Worm (Caenorhabditis elegans) whole organism, L1 larva: ENCODE data around the gene orc-4.

Source experiments
- C04F5.9 ChIP-seq: sonication (generic microtip); optimal IDR thresholded peaks from 2 replicates; lab custom pipeline; 2016; ENCODE audit warnings: missing genetic modification characterization, missing compliant biosample characterization
- blmp-1 ChIP-seq: fragments of 150-350 bp; optimal IDR thresholded peaks from 2 replicates; lab custom pipeline; 2014; ENCODE audit warnings: missing biosample characterization, missing genetic modification characterization
- ces-1 ChIP-seq: fragments of 150-350 bp; optimal IDR thresholded peaks from 2 replicates; lab custom pipeline; 2014; ENCODE audit warnings: missing biosample characterization, missing genetic modification reagents, missing genetic modification characterization
- efl-1 ChIP-seq, 4 experiments: fragments of 150-350 bp; optimal IDR thresholded peaks in 3 of 4; peaks in 1 of 4; 1 replicate in 1 of 4; 2 replicates in 3 of 4; lab custom pipeline; 2014; ENCODE audit warnings: missing biosample characterization in 2 of 4, missing genetic modification characterization in 2 of 4, missing genetic modification reagents in 2 of 4
- elt-3 ChIP-seq, 6 experiments: fragments of 150-350 bp in 1 of 6; sonication (generic microtip); optimal IDR thresholded peaks; 2 replicates each; lab custom pipeline; 2017 to 2018; ENCODE audit warnings: missing biosample characterization in 6 of 6, missing genetic modification characterization in 6 of 6, inconsistent platforms in 1 of 6
- ets-5 ChIP-seq: fragments of 200-800 bp; sonication (Bioruptor generic); IDR thresholded peaks from 2 replicates; pipeline ENCODE4 v1.3.6; 2022; ENCODE audit warnings: missing genetic modification characterization, missing compliant biosample characterization
- fkh-10 ChIP-seq: sonication (generic microtip); optimal IDR thresholded peaks from 2 replicates; lab custom pipeline; 2017; ENCODE audit warnings: missing biosample characterization, missing genetic modification reagents, missing genetic modification characterization
- hpl-2 ChIP-seq: fragments of 150-350 bp; optimal IDR thresholded peaks from 2 replicates; lab custom pipeline; 2014; ENCODE audit warnings: missing biosample characterization, missing genetic modification reagents, missing genetic modification characterization
- nhr-19 ChIP-seq: fragments of 200-800 bp; sonication (Bioruptor generic); conservative IDR thresholded peaks from 2 replicates; pipeline ENCODE4 v1.3.6; 2022; ENCODE audit warnings: missing genetic modification characterization, missing compliant biosample characterization
- nhr-237 ChIP-seq: fragments of 150-350 bp; optimal IDR thresholded peaks from 2 replicates; lab custom pipeline; 2014; ENCODE audit warnings: missing biosample characterization, missing genetic modification characterization
- nhr-77 ChIP-seq: fragments of 150-350 bp; optimal IDR thresholded peaks from 2 replicates; lab custom pipeline; 2014; ENCODE audit warnings: missing biosample characterization, missing genetic modification characterization
- nhr-85 ChIP-seq: sonication (generic microtip); peaks from one replicate; lab custom pipeline; 2016; ENCODE audit warnings: missing genetic modification characterization, inconsistent platforms, missing compliant biosample characterization
- pag-3 ChIP-seq: sonication (generic microtip); optimal IDR thresholded peaks from 2 replicates; lab custom pipeline; 2017; ENCODE audit warnings: missing genetic modification characterization, mild to moderate bottlenecking, missing compliant biosample characterization, antibody characterized with exemption, borderline replicate concordance; ENCODE audit not compliant: insufficient read depth
- sox-4 ChIP-seq: sonication (generic microtip); optimal IDR thresholded peaks from 2 replicates; lab custom pipeline; 2016; ENCODE audit warnings: missing genetic modification characterization, missing compliant biosample characterization
- sup-37 ChIP-seq: fragments of 200-800 bp; sonication (Bioruptor generic); optimal IDR thresholded peaks from 2 replicates; lab custom pipeline; 2018; ENCODE audit warnings: mild to moderate bottlenecking, missing genetic modification characterization, missing compliant biosample characterization
- swsn-7 ChIP-seq: sonication (generic microtip); optimal IDR thresholded peaks from 2 replicates; lab custom pipeline; 2016; ENCODE audit warnings: missing genetic modification characterization, missing compliant biosample characterization
- unc-86 ChIP-seq: sonication (generic microtip); optimal IDR thresholded peaks from 2 replicates; lab custom pipeline; 2016; ENCODE audit warnings: missing genetic modification characterization, missing compliant biosample characterization

Gene orc-4

ce11 chrIII:10689057-10689456 lies 43.1 kb downstream of the orc-4 start, which contains the start of gene Y39A1A.31:
Gene Y39A1A.31, minus strand, starts transcription at chrIII:10689157.
- TF ChIP-seq ces-1 (GFP tag; lab: Kevin White, UChicago) (no peak), unc-86 (tag; lab: Kevin White, UChicago) (no peak), swsn-7 (tag; lab: Kevin White, UChicago) (no peak), C04F5.9 (tag; lab: Kevin White, UChicago) (no peak), pag-3 (no peak), nhr-19 (GFP tag; lab: Robert Waterston, UW) (no peak)

- TF ChIP-seq sox-4 (tag; lab: Kevin White, UChicago), result no peak
- TF ChIP-seq nhr-77 (tag; lab: Kevin White, UChicago), result no peak
- no peak for TF ChIP-seq fkh-10 (GFP tag; lab: Kevin White, UChicago)
- no peak for TF ChIP-seq hpl-2
- TF ChIP-seq sup-37 (GFP tag; lab: Kevin White, UChicago), result no peak
Measured at ce11 chrIII:10691019-10691418, 45.0 kb downstream of the orc-4 start, which contains the start of gene Y39A1A.17. Gene Y39A1A.17, minus strand, starts transcription at chrIII:10691119.

DNA sequence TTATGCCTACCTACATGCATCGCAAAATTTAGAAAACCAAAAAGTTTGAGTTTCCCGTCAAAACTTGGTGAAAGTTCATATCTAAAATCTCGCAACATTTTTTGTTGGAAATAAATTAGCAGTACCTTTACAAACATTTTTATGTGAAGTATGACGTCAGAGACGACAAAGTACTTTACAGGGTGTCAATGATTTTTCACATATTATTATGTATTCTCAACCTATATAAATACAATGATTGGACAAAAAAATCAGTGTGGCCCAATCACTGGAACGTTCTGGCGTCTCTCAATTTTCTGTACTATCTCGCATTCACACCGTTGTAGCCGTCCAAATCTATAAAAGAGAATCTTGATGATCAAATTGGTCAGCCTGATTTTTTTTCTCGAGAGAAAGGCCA lies 48.3 kb downstream of the orc-4 start, which contains the start of the genes Y39A1A.18 and fmo-3:
Gene Y39A1A.18, minus strand, starts transcription at position 192 of the 400 bp plus-strand sequence.
Gene fmo-3, plus strand, starts transcription at position 388 of the 400 bp plus-strand sequence.
- TF ChIP-seq efl-1 (optimal IDR thresholded peaks at IDR 0.05; lab: Kevin White, UChicago) (no peak), efl-1 (GFP tag; optimal IDR thresholded peaks at IDR 0.05 in 1 of 2; lab: Kevin White, UChicago) (peak in 1 of 2 experiments; percentile 84), C04F5.9 (tag; lab: Kevin White, UChicago) (no peak), blmp-1 (tag; lab: Kevin White, UChicago) (peak; percentile 10), nhr-85 (peak; percentile 57), nhr-237 (tag; lab: Kevin White, UChicago) (no peak), ets-5 (GFP tag; lab: Robert Waterston, UW) (no peak), elt-3 (tag; optimal IDR thresholded peaks at IDR 0.05; lab: Kevin White, UChicago) (peak in 1 of 6 experiments; percentile 37)
